Fruit fly (Drosophila melanogaster): ENCODE results near the gene CG9547.

Gene CG9547

dm6 chr2L:6467509-6467908, 26.8 kb downstream of the CG9547 start, which contains the start of gene HemK1 (continued):
- peak; percentile 97 for TF ChIP-seq ftz-f1 (GFP tag; optimal IDR thresholded peaks at IDR 0.05)
- peak; percentile 64 for TF ChIP-seq Ets97D (GFP tag; optimal IDR thresholded peaks at IDR 0.05)
- TF ChIP-seq CG33213 (GFP tag; optimal IDR thresholded peaks at IDR 0.05): peak; percentile 75
- TF ChIP-seq Hr3 (GFP tag; optimal IDR thresholded peaks at IDR 0.05): peak; percentile 4
- TF ChIP-seq NfI (GFP tag; optimal IDR thresholded peaks at IDR 0.05): peak; percentile 4
- TF ChIP-seq Dbx (GFP tag; IDR thresholded peaks at IDR 0.05): peak; percentile 36; the same call in 1 of the 3 replicates
- peak; percentile 26 for TF ChIP-seq CG13894 (tag; optimal IDR thresholded peaks at IDR 0.05)
- TF ChIP-seq CG2712 (tag; optimal IDR thresholded peaks at IDR 0.05): peak; percentile 17
- peak; percentile 59 for TF ChIP-seq unc-4 (GFP tag; IDR thresholded peaks at IDR 0.05; ENCODE audit: partially characterized antibody)
- TF ChIP-seq CG2129 (GFP tag; IDR thresholded peaks at IDR 0.05; ENCODE audit: partially characterized antibody): peak; percentile 14; the same call in 1 of the 2 replicates
- TF ChIP-seq Ada2b (GFP tag; IDR thresholded peaks at IDR 0.05): no peak
- peak; percentile 15 for TF ChIP-seq CrebB (tag; optimal IDR thresholded peaks at IDR 0.05)
- TF ChIP-seq abd-A (tag; optimal IDR thresholded peaks at IDR 0.05): peak; percentile 29
- TF ChIP-seq CG4617 (GFP tag; optimal IDR thresholded peaks at IDR 0.05; ENCODE audit: borderline replicate concordance): peak; percentile 55
- TF ChIP-seq Dp (GFP tag; optimal IDR thresholded peaks at IDR 0.05): peak; percentile 98
- TF ChIP-seq CG13624 (GFP tag; optimal IDR thresholded peaks at IDR 0.05): peak; percentile 9
- peak; percentile 7 for TF ChIP-seq HLH54F (GFP tag; optimal IDR thresholded peaks at IDR 0.05)
- TF ChIP-seq CG17186 (GFP tag; optimal IDR thresholded peaks at IDR 0.05): peak; percentile 45
- no peak for TF ChIP-seq CG18764 (GFP tag; optimal IDR thresholded peaks at IDR 0.05)
- 0 out of 3 replicates have a peak, but pooled peaks have one; percentile 29 for TF ChIP-seq CG2199 (GFP tag; IDR thresholded peaks at IDR 0.05)
- 0 out of 2 replicates have a peak, but pooled peaks have one; percentile 25 for TF ChIP-seq Adf1 (GFP tag; IDR thresholded peaks at IDR 0.05)
- TF ChIP-seq vvl (GFP tag; IDR thresholded peaks at IDR 0.05): peak; percentile 41; the same call in 1 of the 2 replicates
- TF ChIP-seq fd102C (GFP tag; optimal IDR thresholded peaks at IDR 0.05): no peak
- peak; percentile 43 for TF ChIP-seq Lhr (GFP tag; optimal IDR thresholded peaks at IDR 0.05)
- 0 out of 2 replicates have a peak, but pooled peaks have one; percentile 23 for TF ChIP-seq sob (GFP tag; IDR thresholded peaks at IDR 0.05)
- TF ChIP-seq ase (GFP tag; IDR thresholded peaks at IDR 0.05): no peak
- peak; percentile 53 for TF ChIP-seq sug (tag; optimal IDR thresholded peaks at IDR 0.05)
- no peak for TF ChIP-seq CG12236 (GFP tag; optimal IDR thresholded peaks at IDR 0.05)
- TF ChIP-seq NC2β (GFP tag; optimal IDR thresholded peaks at IDR 0.05): peak; percentile 45
- no peak for TF ChIP-seq pros (GFP tag; optimal IDR thresholded peaks at IDR 0.05)
- no peak for TF ChIP-seq ind (GFP tag; optimal IDR thresholded peaks at IDR 0.05)
- TF ChIP-seq Dref (GFP tag; IDR thresholded peaks at IDR 0.05): peak; percentile 38; the same call in 1 of the 2 replicates
- peak; percentile 40 for TF ChIP-seq CG34376 (GFP tag; optimal IDR thresholded peaks at IDR 0.05)
- no peak for TF ChIP-seq z (GFP tag; IDR thresholded peaks at IDR 0.05)
- peak; percentile 99 for TF ChIP-seq CG9797 (GFP tag; optimal IDR thresholded peaks at IDR 0.05)
- TF ChIP-seq crc (GFP tag; optimal IDR thresholded peaks at IDR 0.05): no peak
- peak; percentile 86 for TF ChIP-seq MBD-R2 (GFP tag; IDR thresholded peaks at IDR 0.05)
- no peak for TF ChIP-seq CG11247 (GFP tag; IDR thresholded peaks at IDR 0.05)
- peak; percentile 53; the same call in 1 of the 3 replicates for TF ChIP-seq Opbp (GFP tag; IDR thresholded peaks at IDR 0.05; ENCODE audit: partially characterized antibody)
- peak; percentile 50 for TF ChIP-seq CG3995 (GFP tag; optimal IDR thresholded peaks at IDR 0.05)
- no peak for TF ChIP-seq CG15479 (GFP tag; optimal IDR thresholded peaks at IDR 0.05)
- peak; percentile 4 for TF ChIP-seq zfh2 (GFP tag; optimal IDR thresholded peaks at IDR 0.05)
- no peak for TF ChIP-seq CG10654 (GFP tag; optimal IDR thresholded peaks at IDR 0.05)
- TF ChIP-seq CG11696 (GFP tag; IDR thresholded peaks at IDR 0.05): no peak
- TF ChIP-seq CG34224 (GFP tag; IDR thresholded peaks at IDR 0.05; ENCODE audit: partially characterized antibody): 0 out of 3 replicates have a peak, but pooled peaks have one; percentile 38
- peak; percentile 5 for TF ChIP-seq CG4707 (GFP tag; optimal IDR thresholded peaks at IDR 0.05)
- TF ChIP-seq CG6765 (GFP tag; optimal IDR thresholded peaks at IDR 0.05): no peak
- no peak for TF ChIP-seq bab2 (GFP tag; optimal IDR thresholded peaks at IDR 0.05)
- TF ChIP-seq phol (tag; optimal IDR thresholded peaks at IDR 0.05): peak; percentile 23
- TF ChIP-seq tgo (GFP tag; IDR thresholded peaks at IDR 0.05): no peak
- TF ChIP-seq onecut (GFP tag; IDR thresholded peaks at IDR 0.05): peak; percentile 78

Data from whole organism, embryonic.